Fruit fly (Drosophila melanogaster): ENCODE data around the gene ed.
A peak's percentile ranks its signal among the peaks of the same experiment; 100 is the strongest.

ed gene

dm6 chr2L:4080768-4081167, 49.6 kb downstream of the ed start (continued):
- TF ChIP-seq Hr51 (GFP tag; optimal IDR thresholded peaks at IDR 0.05) (peak; percentile 29 to 76), danr (GFP tag; IDR thresholded peaks at IDR 0.05) (peak; percentile 64; the same call in 1 of the 2 replicates), H2.0 (GFP tag; IDR thresholded peaks at IDR 0.05) (peak; percentile 80), Asciz (GFP tag; optimal IDR thresholded peaks at IDR 0.05) (peak; percentile 9), org-1 (GFP tag; optimal IDR thresholded peaks at IDR 0.05) (peak; percentile 69), wek (GFP tag; optimal IDR thresholded peaks at IDR 0.05) (no peak), gsb (GFP tag; IDR thresholded peaks at IDR 0.05) (peak; percentile 78), hth (optimal IDR thresholded peaks at IDR 0.05) (no peak), CG11560 (tag; IDR thresholded peaks at IDR 0.05) (peak; percentile 65; the same call in 2 of the 3 replicates), fd3F (GFP tag; optimal IDR thresholded peaks at IDR 0.05) (peak; percentile 82), CG2202 (tag; optimal IDR thresholded peaks at IDR 0.05) (peak; percentile 9), sug (tag; optimal IDR thresholded peaks at IDR 0.05) (peak; percentile 5), NFAT (GFP tag; IDR thresholded peaks at IDR 0.05) (peak; percentile 57), NC2β (GFP tag; optimal IDR thresholded peaks at IDR 0.05) (peak; percentile 75), CG13296 (GFP tag; optimal IDR thresholded peaks at IDR 0.05) (peak; percentile 64), CG11456 (GFP tag; IDR thresholded peaks at IDR 0.05) (peak; percentile 89), CG4404 (GFP tag; IDR thresholded peaks at IDR 0.05) (peak; percentile 57), ato (GFP tag; IDR thresholded peaks at IDR 0.05; ENCODE audit: partially characterized antibody) (no peak), Six4 (GFP tag; optimal IDR thresholded peaks at IDR 0.05) (peak; percentile 40), scrt (GFP tag; optimal IDR thresholded peaks at IDR 0.05) (peak; percentile 13), dmrt11E (tag; optimal IDR thresholded peaks at IDR 0.05) (peak; percentile 33), luna (GFP tag; optimal IDR thresholded peaks at IDR 0.05) (no peak), CG14667 (GFP tag; IDR thresholded peaks at IDR 0.05) (peak; percentile 74), CG1832 (GFP tag; optimal IDR thresholded peaks at IDR 0.05) (no peak), CG7357 (GFP tag; IDR thresholded peaks at IDR 0.05) (peak; percentile 80), Trl (optimal IDR thresholded peaks at IDR 0.05) (no peak), Trl (GFP tag; optimal IDR thresholded peaks at IDR 0.05) (peak; percentile 64), CG17912 (GFP tag; optimal IDR thresholded peaks at IDR 0.05) (peak; percentile 73), ERR (GFP tag; optimal IDR thresholded peaks at IDR 0.05) (no peak), Doc2 (GFP tag; IDR thresholded peaks at IDR 0.05) (peak; percentile 70), crol (GFP tag; IDR thresholded peaks at IDR 0.05) (no peak), fd64A (GFP tag; optimal IDR thresholded peaks at IDR 0.05) (peak; percentile 13), z (GFP tag; IDR thresholded peaks at IDR 0.05) (0 out of 3 replicates have a peak, but pooled peaks have one; percentile 34), ara (GFP tag; IDR thresholded peaks at IDR 0.05) (peak; percentile 65), Gug (GFP tag; IDR thresholded peaks at IDR 0.05) (peak; percentile 70), CG42726 (GFP tag; IDR thresholded peaks at IDR 0.05; ENCODE audit: partially characterized antibody) (no peak), CG12299 (tag; optimal IDR thresholded peaks at IDR 0.05) (peak; percentile 2), Sin3A (optimal IDR thresholded peaks at IDR 0.05) (no peak), CG7987 (GFP tag; optimal IDR thresholded peaks at IDR 0.05) (peak; percentile 30), Opbp (GFP tag; IDR thresholded peaks at IDR 0.05; ENCODE audit: partially characterized antibody) (no peak), Eip74EF (GFP tag; optimal IDR thresholded peaks at IDR 0.05) (peak in 1 of 2 experiments; percentile 47), CG12659 (GFP tag; optimal IDR thresholded peaks at IDR 0.05) (peak; percentile 68), Gsc (GFP tag; IDR thresholded peaks at IDR 0.05) (peak; percentile 58), CG7271 (tag; optimal IDR thresholded peaks at IDR 0.05) (no peak), wor (GFP tag; IDR thresholded peaks at IDR 0.05) (peak; percentile 70), CkIIα-i1 (GFP tag; IDR thresholded peaks at IDR 0.05) (peak; percentile 71; the same call in 1 of the 2 replicates), unpg (GFP tag; optimal IDR thresholded peaks at IDR 0.05) (peak; percentile 79), CG9215 (GFP tag; IDR thresholded peaks at IDR 0.05) (peak; percentile 47), ase (GFP tag; IDR thresholded peaks at IDR 0.05) (peak; percentile 87), CG10543 (GFP tag; optimal IDR thresholded peaks at IDR 0.05) (peak; percentile 15), crp (GFP tag; optimal IDR thresholded peaks at IDR 0.05) (no peak)
